Worm (Caenorhabditis elegans) whole organism, early embryonic: ENCODE data around the gene best-6.
A peak's percentile ranks its signal among the peaks of the same experiment; 100 is the strongest.
"Not testable (repeated sequence)": the region's sequence is repeated elsewhere in the genome, so short reads cannot be mapped to it uniquely, and the experiment has no call there.

Source experiments
- B0310.2 ChIP-seq: sonication (generic microtip); optimal IDR thresholded peaks from 2 replicates; lab custom pipeline; 2016; ENCODE audit warnings: mild to moderate bottlenecking, missing genetic modification characterization, missing compliant biosample characterization
- F13C5.2 ChIP-seq: sonication (generic microtip); optimal IDR thresholded peaks from 2 replicates; lab custom pipeline; 2017; ENCODE audit warnings: mild to moderate bottlenecking, missing genetic modification characterization, inconsistent platforms, missing compliant biosample characterization
- aly-1 ChIP-seq: sonication (generic microtip); optimal IDR thresholded peaks from 2 replicates; lab custom pipeline; 2016; ENCODE audit warnings: missing genetic modification characterization, missing compliant biosample characterization
- ama-1 ChIP-seq: fragments of 150-350 bp; optimal IDR thresholded peaks from 2 replicates; lab custom pipeline; 2014
- ceh-13 ChIP-seq: fragments of 200-800 bp; sonication (Bioruptor generic); optimal IDR thresholded peaks from 2 replicates; lab custom pipeline; 2018; ENCODE audit warnings: mild to moderate bottlenecking, missing genetic modification characterization, missing compliant biosample characterization
- ceh-36 ChIP-seq: sonication (generic microtip); optimal IDR thresholded peaks from 2 replicates; lab custom pipeline; 2016; ENCODE audit warnings: missing genetic modification characterization, inconsistent platforms, missing compliant biosample characterization
- ets-7 ChIP-seq: sonication (generic microtip); optimal IDR thresholded peaks from 2 replicates; lab custom pipeline; 2016; ENCODE audit warnings: missing genotype, missing genetic modification characterization, missing compliant biosample characterization
- flt-1 ChIP-seq: fragments of 200-800 bp; sonication (Bioruptor generic); IDR thresholded peaks from 2 replicates; pipeline ENCODE4 v1.3.6; 2022; ENCODE audit warnings: missing genetic modification characterization, missing compliant biosample characterization
- hmbx-1 ChIP-seq: sonication (generic microtip); optimal IDR thresholded peaks from 2 replicates; lab custom pipeline; 2016; ENCODE audit warnings: mild to moderate bottlenecking, missing genetic modification characterization, missing compliant biosample characterization
- hmg-4 ChIP-seq: fragments of 200-800 bp; sonication (Bioruptor generic); optimal IDR thresholded peaks from 2 replicates; lab custom pipeline; 2018; ENCODE audit warnings: mild to moderate bottlenecking, missing genetic modification characterization, missing compliant biosample characterization
- hnd-1 ChIP-seq: sonication (generic microtip); optimal IDR thresholded peaks from 2 replicates; lab custom pipeline; 2016; ENCODE audit warnings: missing genetic modification characterization, missing compliant biosample characterization
- pes-1 ChIP-seq: fragments of 200-800 bp; sonication (Bioruptor generic); IDR thresholded peaks from 2 replicates; pipeline ENCODE4 v1.3.6; 2022; ENCODE audit warnings: missing genetic modification reagents, missing genetic modification characterization, missing compliant biosample characterization
- scrt-1 ChIP-seq: fragments of 200-800 bp; sonication (Bioruptor generic); IDR thresholded peaks from 2 replicates; pipeline ENCODE4 v1.3.6; 2022; ENCODE audit warnings: missing genetic modification characterization, missing compliant biosample characterization
- sea-1 ChIP-seq: fragments of 200-800 bp; sonication (Bioruptor generic); conservative IDR thresholded peaks from 2 replicates; pipeline ENCODE4 v1.3.6; 2022; ENCODE audit warnings: missing genetic modification characterization, missing compliant biosample characterization
- tbx-11 ChIP-seq: fragments of 200-800 bp; sonication (Bioruptor generic); IDR thresholded peaks from 2 replicates; pipeline ENCODE4 v1.3.6; 2022; ENCODE audit warnings: missing genetic modification characterization, missing compliant biosample characterization
- tbx-37 ChIP-seq: fragments of 200-800 bp; sonication (Bioruptor generic); conservative IDR thresholded peaks from 2 replicates; pipeline ENCODE4 v1.3.6; 2022; ENCODE audit warnings: missing genetic modification reagents, missing genetic modification characterization, missing compliant biosample characterization
- tra-4 ChIP-seq: sonication (generic microtip); optimal IDR thresholded peaks from 2 replicates; lab custom pipeline; 2017; ENCODE audit warnings: missing genetic modification characterization, missing compliant biosample characterization

best-6 gene

ce11 chrIV:5028978-5029377 lies at the start of gene best-6, which contains the start of gene C09B9.2:
Gene best-6 (minus strand): TSS chrIV:5029078.
Gene C09B9.2 (plus strand): TSS chrIV:5029291.
- no peak for TF ChIP-seq scrt-1
- TF ChIP-seq hmg-4 (GFP tag; lab: Kevin White, UChicago) = no peak
- no peak for TF ChIP-seq hmbx-1 (tag; lab: Kevin White, UChicago)
- TF ChIP-seq B0310.2 (tag; lab: Kevin White, UChicago) = no peak
- TF ChIP-seq ets-7 (tag; lab: Kevin White, UChicago) = no peak
- TF ChIP-seq tbx-11 (GFP tag; lab: Robert Waterston, UW) = no peak
- no peak for TF ChIP-seq ceh-36 (tag; lab: Kevin White, UChicago)
- TF ChIP-seq tbx-37 (GFP tag; lab: Robert Waterston, UW) = no peak
- no peak for TF ChIP-seq tra-4 (tag; lab: Kevin White, UChicago)
- TF ChIP-seq hnd-1 (tag; lab: Kevin White, UChicago) = no peak
- no peak for TF ChIP-seq aly-1 (tag; lab: Kevin White, UChicago)
- TF ChIP-seq ceh-13 = no peak
- TF ChIP-seq sea-1 = no peak
- no peak for TF ChIP-seq F13C5.2 (tag; lab: Kevin White, UChicago)
- TF ChIP-seq ama-1 (lab: Kevin White, UChicago) = no peak
- TF ChIP-seq pes-1 = no peak
- no peak for TF ChIP-seq flt-1 (GFP tag; lab: Robert Waterston, UW)

DNA sequence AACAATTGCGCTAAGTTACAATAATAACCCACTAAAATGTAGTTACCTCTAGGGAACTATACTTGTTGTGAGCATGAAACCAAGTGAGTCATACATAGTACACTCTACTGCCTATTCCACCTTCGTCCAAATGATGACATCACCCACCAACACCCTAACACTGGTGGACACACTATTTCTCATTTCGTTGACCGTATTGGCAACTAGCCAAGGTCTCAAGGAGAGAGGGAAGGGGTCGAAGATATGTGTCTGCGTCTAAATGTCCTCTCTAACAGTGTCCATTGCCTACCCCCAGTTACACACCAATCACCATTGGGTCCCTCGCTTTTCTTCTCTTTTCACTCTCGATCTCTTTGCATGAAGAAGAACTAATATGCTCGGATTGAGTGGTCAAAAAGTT lies 49.0 kb upstream of the best-6 start:
- TF ChIP-seq flt-1 (GFP tag; lab: Robert Waterston, UW) (0 out of 2 replicates have a peak, but pooled peaks have one; percentile 16), B0310.2 (tag; lab: Kevin White, UChicago) (no peak), hmg-4 (GFP tag; lab: Kevin White, UChicago) (peak; percentile 81)

DNA sequence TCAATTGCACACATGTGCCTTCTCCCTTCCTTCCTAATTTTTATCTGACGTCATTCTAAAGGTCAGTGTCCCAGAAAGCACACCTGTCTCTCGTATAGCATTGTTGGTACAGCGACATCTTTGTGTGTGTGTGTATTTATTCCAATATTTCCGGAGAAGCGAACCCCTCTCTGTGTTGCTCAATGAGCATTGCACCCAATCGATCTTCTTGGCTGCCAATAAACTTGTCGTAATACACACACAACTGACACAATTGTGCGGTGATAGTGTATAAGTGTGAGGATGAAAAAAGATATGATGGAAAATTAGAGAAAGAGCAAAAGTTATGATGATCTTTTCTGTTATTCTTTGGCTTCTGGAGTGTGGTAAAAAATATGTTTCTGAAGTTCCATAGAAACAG lies 47.7 kb upstream of the best-6 start:
- TF ChIP-seq hmg-4 (GFP tag; lab: Kevin White, UChicago) (no peak), flt-1 (GFP tag; lab: Robert Waterston, UW) (no peak), B0310.2 (tag; lab: Kevin White, UChicago) (no peak), tbx-11 (GFP tag; lab: Robert Waterston, UW) (no peak), aly-1 (tag; lab: Kevin White, UChicago) (no peak), tra-4 (tag; lab: Kevin White, UChicago) (no peak), hnd-1 (tag; lab: Kevin White, UChicago) (no peak), ceh-36 (tag; lab: Kevin White, UChicago) (no peak), scrt-1 (no peak), hmbx-1 (tag; lab: Kevin White, UChicago) (no peak), tbx-37 (GFP tag; lab: Robert Waterston, UW) (no peak)

DNA sequence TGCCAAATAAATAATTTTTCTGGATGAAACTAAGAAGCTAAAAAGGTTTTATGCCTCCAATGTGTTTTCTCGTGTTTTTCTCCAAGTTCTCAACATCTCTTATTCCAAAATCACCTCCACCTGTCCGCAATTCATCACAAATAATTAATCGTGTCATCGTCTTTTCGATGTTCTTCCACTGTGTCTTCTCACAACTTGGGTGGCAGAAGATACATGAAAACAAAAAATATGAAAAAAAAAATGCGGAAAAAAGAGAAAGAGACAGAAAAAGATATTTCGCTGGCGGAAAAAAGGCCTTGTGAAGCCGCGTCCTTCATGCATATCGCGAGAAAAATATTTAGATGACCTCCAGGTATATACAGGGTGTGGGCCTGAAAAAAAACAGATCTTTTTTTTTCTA lies 45.0 kb upstream of the best-6 start:
- no peak for TF ChIP-seq tbx-37 (GFP tag; lab: Robert Waterston, UW)
- TF ChIP-seq tbx-11 (GFP tag; lab: Robert Waterston, UW) = no peak
- no peak for TF ChIP-seq flt-1 (GFP tag; lab: Robert Waterston, UW)
- TF ChIP-seq hmbx-1 (tag; lab: Kevin White, UChicago) = no peak
- no peak for TF ChIP-seq ceh-36 (tag; lab: Kevin White, UChicago)
- TF ChIP-seq scrt-1 = no peak
- TF ChIP-seq pes-1 = no peak
- TF ChIP-seq B0310.2 (tag; lab: Kevin White, UChicago) = no peak
- TF ChIP-seq ceh-13 = no peak
- no peak for TF ChIP-seq F13C5.2 (tag; lab: Kevin White, UChicago)
- no peak for TF ChIP-seq hnd-1 (tag; lab: Kevin White, UChicago)
- TF ChIP-seq ama-1 (lab: Kevin White, UChicago) = no peak
- TF ChIP-seq aly-1 (tag; lab: Kevin White, UChicago) = no peak
- TF ChIP-seq tra-4 (tag; lab: Kevin White, UChicago) = no peak
- no peak for TF ChIP-seq hmg-4 (GFP tag; lab: Kevin White, UChicago)
- no peak for TF ChIP-seq ets-7 (tag; lab: Kevin White, UChicago)
- TF ChIP-seq sea-1 = no peak

DNA sequence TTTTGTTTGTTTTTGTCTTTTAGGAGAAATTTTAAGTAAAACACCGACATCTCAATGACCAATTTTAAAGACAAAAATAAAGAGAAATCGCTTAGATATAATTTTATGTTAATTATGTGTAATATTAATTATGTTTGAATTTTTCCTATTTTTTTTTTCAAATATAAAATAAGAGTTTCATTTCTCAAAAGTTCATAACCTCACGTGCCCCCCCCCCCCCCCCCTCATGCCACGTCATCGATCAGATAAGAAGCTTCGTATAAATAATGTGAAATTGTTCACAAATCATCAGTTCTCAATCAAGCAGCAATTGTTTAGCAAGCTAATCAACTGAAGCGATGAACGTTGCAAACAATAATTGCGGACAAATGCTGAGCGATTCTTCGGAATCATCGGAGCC lies 41.7 kb upstream of the best-6 start, which contains the start of gene C02B10.6:
TSS of gene C02B10.6 (plus strand) at position 301 of the 400 bp plus-strand sequence.
- not testable (repeated sequence) for TF ChIP-seq flt-1 (GFP tag; lab: Robert Waterston, UW); scrt-1; ceh-36 (tag; lab: Kevin White, UChicago)

DNA sequence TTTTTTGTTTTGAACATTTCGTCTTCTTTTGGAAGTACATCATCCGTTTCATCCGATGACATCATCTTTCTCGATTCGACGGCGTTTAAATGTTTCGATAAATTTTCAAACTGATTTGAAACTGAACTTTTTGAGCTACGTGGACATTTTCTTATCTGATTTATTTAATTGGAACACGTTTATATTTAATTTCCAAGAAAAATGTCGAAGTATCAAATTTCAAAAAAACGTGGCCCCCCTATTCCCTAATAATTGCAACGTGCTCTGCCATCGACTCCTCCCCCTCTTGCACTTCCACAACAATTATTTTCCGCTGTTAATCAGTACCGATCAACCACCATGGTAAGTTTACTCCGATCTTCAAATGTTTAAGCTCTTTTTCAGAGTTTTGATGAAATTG lies 39.7 kb upstream of the best-6 start, which contains the start of the genes R13H9.6 and rmd-6:
TSS of gene R13H9.6 (minus strand) at position 101 of the 400 bp plus-strand sequence.
TSS of gene rmd-6 (plus strand) at position 305 of the 400 bp plus-strand sequence.
- not testable (repeated sequence) for TF ChIP-seq ceh-36 (tag; lab: Kevin White, UChicago); ets-7 (tag; lab: Kevin White, UChicago); hmg-4 (GFP tag; lab: Kevin White, UChicago)

DNA sequence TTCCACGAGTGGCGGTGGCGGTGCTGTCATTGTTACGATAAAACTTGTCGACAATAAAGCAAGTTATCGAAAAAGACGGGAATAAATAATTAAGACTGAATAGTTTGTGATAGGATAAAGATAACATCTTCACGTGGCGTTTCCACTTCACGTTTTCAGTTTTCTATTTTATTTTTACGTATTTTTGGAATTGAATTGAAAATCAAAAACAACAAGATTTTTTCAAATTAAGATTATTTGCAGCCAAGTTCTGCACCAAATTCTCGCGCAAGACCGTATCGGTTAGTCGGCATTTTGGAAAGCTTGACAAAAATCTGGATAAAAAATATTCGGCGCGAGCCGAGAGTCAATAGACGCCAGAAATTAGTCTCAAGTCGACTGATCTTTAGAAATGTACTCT lies 38.0 kb upstream of the best-6 start, which contains the start of gene ttbk-2.2:
TSS of gene ttbk-2.2 (minus strand) at position 101 of the 400 bp plus-strand sequence.
- not testable (repeated sequence) for TF ChIP-seq ama-1 (lab: Kevin White, UChicago); hmbx-1 (tag; lab: Kevin White, UChicago); hmg-4 (GFP tag; lab: Kevin White, UChicago)

DNA sequence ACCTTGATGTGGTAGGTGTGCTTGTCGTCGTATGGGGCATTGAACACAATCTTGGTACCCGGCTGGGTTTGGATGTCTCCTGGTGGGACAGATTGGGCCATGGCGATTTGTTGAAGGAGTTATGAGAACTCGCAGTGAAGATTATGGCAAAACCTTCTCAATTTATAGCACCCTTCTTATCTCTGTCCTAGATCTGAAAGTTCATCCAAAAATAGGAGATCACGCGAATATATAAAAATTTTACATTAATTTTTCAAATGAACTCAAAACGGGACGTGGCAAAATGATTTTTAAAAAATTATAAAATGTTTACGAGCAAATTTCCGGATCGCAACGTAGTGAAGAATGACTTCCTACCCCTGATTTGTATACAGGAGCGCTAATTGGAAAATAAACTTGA lies 36.1 kb upstream of the best-6 start, which contains the start of gene msp-53:
TSS of gene msp-53 (minus strand) at position 101 of the 400 bp plus-strand sequence.
- not testable (repeated sequence) for TF ChIP-seq ets-7 (tag; lab: Kevin White, UChicago); pes-1; hmg-4 (GFP tag; lab: Kevin White, UChicago)
